Worm (Caenorhabditis elegans) whole organism, late embryonic: Measurements from ENCODE around the gene T21D9.2.
A peak's percentile ranks its signal among the peaks of the same experiment; 100 is the strongest.

Experiments
- C08G9.2 ChIP-seq: sonication (generic microtip); optimal IDR thresholded peaks from 2 replicates; lab custom pipeline; 2016; ENCODE audit warnings: mild to moderate bottlenecking, missing genetic modification characterization, moderate library complexity, missing compliant biosample characterization
- K09A11.1 ChIP-seq: sonication (generic microtip); optimal IDR thresholded peaks from 2 replicates; lab custom pipeline; 2017; ENCODE audit warnings: antibody characterized with exemption, mild to moderate bottlenecking, missing genetic modification characterization, missing compliant biosample characterization; ENCODE audit not compliant: insufficient read depth
- T23F11.4 ChIP-seq: fragments of 200-800 bp; sonication (Bioruptor generic); optimal IDR thresholded peaks from 2 replicates; lab custom pipeline; 2018; ENCODE audit warnings: mild to moderate bottlenecking, missing genetic modification characterization, missing compliant biosample characterization
- Y22D7AL.16 ChIP-seq: sonication (generic microtip); optimal IDR thresholded peaks from 2 replicates; lab custom pipeline; 2016; ENCODE audit warnings: missing genetic modification characterization, missing compliant biosample characterization
- ama-1 ChIP-seq: fragments of 150-350 bp; optimal IDR thresholded peaks from 2 replicates; lab custom pipeline; 2014
- ceh-18 ChIP-seq: sonication (generic microtip); optimal IDR thresholded peaks from 2 replicates; lab custom pipeline; 2016; ENCODE audit warnings: missing genetic modification characterization, missing compliant biosample characterization
- ceh-22 ChIP-seq: sonication (generic microtip); optimal IDR thresholded peaks from 2 replicates; lab custom pipeline; 2017; ENCODE audit warnings: missing biosample characterization, missing genetic modification characterization
- ceh-24 ChIP-seq: sonication (generic microtip); optimal IDR thresholded peaks from 2 replicates; lab custom pipeline; 2016; ENCODE audit warnings: mild to moderate bottlenecking, missing genetic modification characterization, missing compliant biosample characterization
- ceh-31 ChIP-seq: sonication (generic microtip); optimal IDR thresholded peaks from 2 replicates; lab custom pipeline; 2016; ENCODE audit warnings: missing genetic modification characterization, missing compliant biosample characterization
- ceh-45 ChIP-seq: fragments of 200-800 bp; sonication (Bioruptor generic); IDR thresholded peaks from 2 replicates; pipeline ENCODE4 v1.3.6; 2022; ENCODE audit warnings: missing genetic modification reagents, missing genetic modification characterization, missing compliant biosample characterization
- che-1 ChIP-seq: sonication (generic microtip); optimal IDR thresholded peaks from 2 replicates; lab custom pipeline; 2016; ENCODE audit warnings: mild to moderate bottlenecking, missing genetic modification characterization, missing compliant biosample characterization
- elt-2 ChIP-seq: sonication (generic microtip); optimal IDR thresholded peaks from 2 replicates; lab custom pipeline; 2016; ENCODE audit warnings: missing genetic modification reagents, missing genetic modification characterization, missing compliant biosample characterization
- ets-4 ChIP-seq: sonication (generic microtip); optimal IDR thresholded peaks from 2 replicates; lab custom pipeline; 2016; ENCODE audit warnings: missing genetic modification characterization, missing compliant biosample characterization
- fax-1 ChIP-seq: sonication (generic microtip); optimal IDR thresholded peaks from 2 replicates; lab custom pipeline; 2016; ENCODE audit warnings: missing genotype, missing genetic modification characterization, missing compliant biosample characterization
- gmeb-2 ChIP-seq: sonication (generic microtip); optimal IDR thresholded peaks from 2 replicates; lab custom pipeline; 2016; ENCODE audit warnings: missing genetic modification characterization, inconsistent platforms, missing compliant biosample characterization
- hlh-6 ChIP-seq: sonication (generic microtip); optimal IDR thresholded peaks from 2 replicates; lab custom pipeline; 2016; ENCODE audit warnings: missing genotype, missing genetic modification characterization, missing compliant biosample characterization
- lim-6 ChIP-seq: sonication (generic microtip); optimal IDR thresholded peaks from 2 replicates; lab custom pipeline; 2016; ENCODE audit warnings: missing genetic modification characterization, missing compliant biosample characterization
- lin-11 ChIP-seq: fragments of 200-800 bp; sonication (Bioruptor generic); optimal IDR thresholded peaks from 2 replicates; lab custom pipeline; 2018; ENCODE audit warnings: mild to moderate bottlenecking, missing genetic modification characterization, missing compliant biosample characterization
- madf-2 ChIP-seq: sonication (generic microtip); optimal IDR thresholded peaks from 2 replicates; lab custom pipeline; 2017; ENCODE audit warnings: missing genetic modification characterization, missing compliant biosample characterization
- npax-4 ChIP-seq: sonication (generic microtip); optimal IDR thresholded peaks from 2 replicates; lab custom pipeline; 2016; ENCODE audit warnings: missing genetic modification characterization, missing compliant biosample characterization
- odd-2 ChIP-seq: sonication (generic microtip); optimal IDR thresholded peaks from 2 replicates; lab custom pipeline; 2017; ENCODE audit warnings: antibody characterized with exemption, mild to moderate bottlenecking, missing genetic modification characterization, missing compliant biosample characterization
- pag-3 ChIP-seq: sonication (generic microtip); optimal IDR thresholded peaks from 2 replicates; lab custom pipeline; 2016; ENCODE audit warnings: missing compliant biosample characterization, missing genetic modification characterization, borderline replicate concordance
- pat-9 ChIP-seq: fragments of 200-800 bp; sonication (Bioruptor generic); optimal IDR thresholded peaks from 2 replicates; lab custom pipeline; 2018; ENCODE audit warnings: mild to moderate bottlenecking, missing genetic modification characterization, moderate library complexity, missing compliant biosample characterization
- pax-1 ChIP-seq: fragments of 150-350 bp; optimal IDR thresholded peaks from 2 replicates; lab custom pipeline; 2014; ENCODE audit warnings: missing biosample characterization, missing genetic modification characterization
- pha-2 ChIP-seq: sonication (generic microtip); optimal IDR thresholded peaks from 2 replicates; lab custom pipeline; 2017; ENCODE audit warnings: mild to moderate bottlenecking, missing genetic modification characterization, missing compliant biosample characterization
- ref-2 ChIP-seq: sonication (generic microtip); optimal IDR thresholded peaks from 2 replicates; lab custom pipeline; 2016; ENCODE audit warnings: missing genetic modification characterization, missing compliant biosample characterization
- ttx-3 ChIP-seq: sonication (generic microtip); optimal IDR thresholded peaks from 2 replicates; lab custom pipeline; 2016; ENCODE audit warnings: missing genetic modification reagents, missing genetic modification characterization, missing compliant biosample characterization
- unc-42 ChIP-seq: sonication (generic microtip); optimal IDR thresholded peaks from 2 replicates; lab custom pipeline; 2016; ENCODE audit warnings: missing genotype, missing genetic modification characterization, missing compliant biosample characterization
- unc-55 ChIP-seq: sonication (generic microtip); optimal IDR thresholded peaks from 2 replicates; lab custom pipeline; 2017; ENCODE audit warnings: missing biosample characterization, missing genetic modification reagents, missing genetic modification characterization
- unc-86 ChIP-seq: sonication (generic microtip); optimal IDR thresholded peaks from 2 replicates; lab custom pipeline; 2016; ENCODE audit warnings: missing genetic modification characterization, missing compliant biosample characterization
- zip-5 ChIP-seq: sonication (generic microtip); optimal IDR thresholded peaks from 2 replicates; lab custom pipeline; 2016; ENCODE audit warnings: missing genetic modification characterization, missing compliant biosample characterization
- ztf-16 ChIP-seq: sonication (generic microtip); optimal IDR thresholded peaks from 2 replicates; lab custom pipeline; 2017; ENCODE audit warnings: missing genetic modification characterization, missing compliant biosample characterization

T21D9.2 gene

DNA sequence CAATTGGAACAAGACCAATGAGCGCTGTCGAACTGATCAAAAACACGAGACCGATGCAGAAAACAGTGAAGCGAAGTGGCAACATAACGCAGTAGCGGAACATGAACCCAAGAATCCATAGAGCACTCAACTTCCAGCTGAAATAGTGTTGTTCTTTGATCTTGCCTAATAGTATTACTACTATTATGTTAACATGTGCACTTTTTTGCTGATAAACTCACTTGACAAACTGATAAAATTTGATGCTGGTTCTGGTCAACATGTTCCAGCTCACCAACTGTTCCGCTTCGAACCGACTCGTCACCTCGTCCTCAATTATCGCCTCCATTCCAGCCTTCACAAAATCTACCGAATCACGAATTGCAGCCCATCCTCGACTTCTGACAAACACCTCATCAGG, 28.4 kb downstream of the T21D9.2 start:
- peak; percentile 1 for TF ChIP-seq elt-2
- no peak for TF ChIP-seq ceh-18

ce11 chrX:2064730-2065129, 32.0 kb downstream of the T21D9.2 start, which contains the start of gene F49H12.7:
Gene F49H12.7, plus strand, starts transcription at chrX:2065030.
- TF ChIP-seq elt-2 = no peak
- TF ChIP-seq gmeb-2 (tag; lab: Kevin White, UChicago) = no peak

- TF ChIP-seq lim-6 (tag; lab: Kevin White, UChicago) (no peak), npax-4 (no peak), elt-2 (peak; percentile 14), madf-2 (tag; lab: Kevin White, UChicago) (no peak)
These were observed 45.1 kb downstream of the T21D9.2 start, which contains the start of gene Y102A11A.1 for ce11 chrX:2051602-2052001. Gene Y102A11A.1, plus strand, starts transcription at chrX:2051824.

- TF ChIP-seq ceh-24 (no peak), unc-55 (peak; percentile 69)
These were observed 46.5 kb downstream of the T21D9.2 start for ce11 chrX:2050212-2050611.

DNA sequence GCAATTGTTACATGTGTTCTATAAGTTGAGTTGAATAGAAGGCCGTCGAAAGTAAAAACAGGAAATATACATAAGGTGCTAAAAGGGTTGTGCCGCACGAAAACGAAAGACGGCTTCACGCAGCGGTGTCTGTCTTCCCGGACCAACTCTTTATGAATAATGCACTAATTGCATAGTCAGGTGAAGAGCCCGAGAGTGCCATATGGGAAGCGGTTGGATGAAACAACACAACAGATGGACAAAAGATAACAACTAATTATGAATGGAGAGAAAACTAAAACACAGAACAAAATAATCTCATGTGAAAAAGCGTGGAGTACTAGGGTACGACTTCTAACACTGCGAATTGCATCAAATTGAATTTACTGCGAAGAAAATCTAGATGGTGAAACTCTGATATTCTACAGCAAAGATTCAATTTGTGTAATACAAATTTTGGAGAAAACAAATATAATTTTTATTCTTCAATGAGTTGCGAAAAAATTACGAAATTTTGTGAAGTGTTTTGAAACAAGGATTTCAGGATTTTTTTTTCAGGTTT, 47.8 kb downstream of the T21D9.2 start:
- TF ChIP-seq ceh-18 (no peak), ceh-24 (no peak), ets-4 (tag; lab: Kevin White, UChicago) (no peak), fax-1 (tag; lab: Kevin White, UChicago) (no peak), T23F11.4 (GFP tag; lab: Kevin White, UChicago) (no peak), unc-42 (tag; lab: Kevin White, UChicago) (peak; percentile 89), ref-2 (tag; lab: Kevin White, UChicago) (peak; percentile 23), odd-2 (tag; lab: Kevin White, UChicago) (no peak), pag-3 (tag; lab: Kevin White, UChicago) (no peak), ama-1 (lab: Kevin White, UChicago) (no peak), che-1 (no peak), pax-1 (tag; lab: Kevin White, UChicago) (no peak), Y22D7AL.16 (no peak), ttx-3 (tag; lab: Kevin White, UChicago) (no peak), ceh-45 (no peak), K09A11.1 (tag; lab: Kevin White, UChicago) (no peak), pat-9 (tag; lab: Kevin White, UChicago) (no peak), ceh-31 (tag; lab: Kevin White, UChicago) (peak; percentile 66), madf-2 (tag; lab: Kevin White, UChicago) (no peak)

- TF ChIP-seq fax-1 (tag; lab: Kevin White, UChicago) (no peak), npax-4 (no peak), unc-42 (tag; lab: Kevin White, UChicago) (no peak), unc-86 (tag; lab: Kevin White, UChicago) (no peak), ets-4 (tag; lab: Kevin White, UChicago) (no peak), pha-2 (tag; lab: Kevin White, UChicago) (peak; percentile 19), ceh-22 (peak; percentile 66), ama-1 (lab: Kevin White, UChicago) (no peak), hlh-6 (no peak), unc-55 (peak; percentile 66)
These were observed 49.3 kb downstream of the T21D9.2 start for ce11 chrX:2047208-2047946.

- TF ChIP-seq ztf-16 (no peak), zip-5 (tag; lab: Kevin White, UChicago) (no peak), ref-2 (tag; lab: Kevin White, UChicago) (peak; percentile 9), lin-11 (tag; lab: Kevin White, UChicago) (no peak), C08G9.2 (tag; lab: Kevin White, UChicago) (no peak), unc-55 (peak; percentile 99)
These were observed 50.5 kb downstream of the T21D9.2 start, which contains the start of gene igcm-4 for ce11 chrX:2046124-2046722. Gene igcm-4, minus strand, starts transcription at chrX:2046360.
